Fruit fly (Drosophila melanogaster): Measurements from ENCODE around the gene CG9173.

DNA sequence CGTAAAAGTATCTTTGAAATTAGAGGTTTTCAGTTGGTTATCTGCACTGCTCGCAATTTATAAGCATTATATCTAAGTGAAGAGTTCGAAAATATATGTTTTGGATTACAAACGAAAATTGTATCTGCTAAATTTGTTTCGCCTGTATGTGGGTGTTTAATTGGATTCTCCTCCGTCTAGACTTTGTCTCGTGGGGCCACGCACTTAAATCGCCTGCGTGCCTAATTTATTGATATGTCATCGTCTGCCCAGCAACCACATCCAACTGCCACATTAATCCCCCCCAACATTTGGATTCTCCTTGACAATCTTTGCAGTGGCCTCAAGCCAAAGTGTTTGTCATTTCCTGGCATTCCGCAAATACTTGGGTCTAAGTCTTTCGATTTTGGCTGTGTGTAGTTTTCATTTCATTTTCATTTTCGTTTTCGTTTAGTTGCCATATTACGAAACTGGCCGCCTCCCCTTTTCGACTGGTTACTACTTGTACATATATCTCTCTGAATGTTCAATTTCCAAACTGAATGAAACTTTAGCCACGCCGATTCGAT is 45.1 kb downstream of the CG9173 start:
- TF ChIP-seq kay (GFP tag; ENCODE audit: borderline replicate concordance), result no peak
- no peak for TF ChIP-seq CG33017 (tag; optimal IDR thresholded peaks at IDR 0.05)
- no peak for TF ChIP-seq CG12768 (GFP tag; optimal IDR thresholded peaks at IDR 0.05)
